Worm (Caenorhabditis elegans) whole organism, L1 larva: ENCODE measurements around the gene col-96.

Experiments
- blmp-1 ChIP-seq: fragments of 150-350 bp; optimal IDR thresholded peaks from 2 replicates; lab custom pipeline; 2014; ENCODE audit warnings: missing biosample characterization, missing genetic modification characterization
- mep-1 ChIP-seq: fragments of 150-350 bp; optimal IDR thresholded peaks from 2 replicates; lab custom pipeline; 2014; ENCODE audit warnings: missing biosample characterization, missing genetic modification characterization
- nhr-28 ChIP-seq: fragments of 150-350 bp; optimal IDR thresholded peaks from 2 replicates; lab custom pipeline; 2014; ENCODE audit warnings: missing biosample characterization, missing genetic modification characterization
- nhr-85 ChIP-seq: sonication (generic microtip); peaks from one replicate; lab custom pipeline; 2016; ENCODE audit warnings: missing genetic modification characterization, inconsistent platforms, missing compliant biosample characterization
- unc-62 ChIP-seq: fragments of 150-350 bp; optimal IDR thresholded peaks from 2 replicates; lab custom pipeline; 2014; ENCODE audit warnings: missing biosample characterization, missing genetic modification reagents, missing genetic modification characterization

DNA sequence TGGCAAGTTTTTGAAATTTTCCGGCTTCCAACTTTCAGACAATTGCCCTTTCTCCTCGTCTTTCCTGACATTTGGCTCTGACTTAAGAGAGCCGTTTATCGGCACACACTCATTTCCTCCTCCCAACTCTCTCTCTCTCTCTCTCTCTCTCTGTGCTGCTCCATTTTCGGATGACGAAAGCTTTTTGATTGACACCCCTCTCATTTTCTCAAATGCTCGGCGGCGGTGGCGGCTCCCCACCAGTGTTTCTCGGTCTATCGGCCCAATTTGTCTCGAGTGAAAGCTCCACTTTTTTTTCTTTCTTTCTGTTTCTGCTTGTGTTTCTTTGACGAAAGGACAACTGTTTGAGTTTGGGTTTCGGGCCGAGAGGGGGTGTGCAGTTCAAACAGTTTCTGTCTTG, 46.8 kb downstream of the col-96 start:
- TF ChIP-seq mep-1 (tag; lab: Kevin White, UChicago) (no peak), nhr-28 (tag; lab: Kevin White, UChicago) (no peak), nhr-85 (tag; lab: Kevin White, UChicago) (no peak), blmp-1 (tag; lab: Kevin White, UChicago) (no peak), unc-62 (GFP tag; lab: Kevin White, UChicago) (no peak)
